Worm (Caenorhabditis elegans): ENCODE results near the gene C55A6.6.

C55A6.6 gene

ce11 chrV:11472209-11472608, 42.3 kb downstream of the C55A6.6 start, which contains the start of the genes nas-20 and nas-21:
Gene nas-20, minus strand, starts transcription at chrV:11472309.
Gene nas-21, plus strand, starts transcription at chrV:11472564.
- TF ChIP-seq ceh-6 (GFP tag; optimal IDR thresholded peaks at IDR 0.05) (no peak), mec-3 (tag; optimal IDR thresholded peaks at IDR 0.05; ENCODE audit: borderline replicate concordance) (no peak), ceh-19 (GFP tag; optimal IDR thresholded peaks at IDR 0.05) (no peak), pag-3 (tag; optimal IDR thresholded peaks at IDR 0.05; ENCODE audit: borderline replicate concordance) (no peak), ceh-18 (tag; optimal IDR thresholded peaks at IDR 0.05) (no peak), eyg-1 (tag; optimal IDR thresholded peaks at IDR 0.05) (no peak), elt-4 (tag; optimal IDR thresholded peaks at IDR 0.05) (no peak), sdc-2 (tag; optimal IDR thresholded peaks at IDR 0.05) (no peak), ets-4 (tag; optimal IDR thresholded peaks at IDR 0.05) (no peak), hlh-8 (tag; optimal IDR thresholded peaks at IDR 0.05) (no peak)

ce11 chrV:11470210-11470713, 44.3 kb downstream of the C55A6.6 start, which contains the start of gene aat-6:
Gene aat-6, minus strand, starts transcription at chrV:11470663.
- TF ChIP-seq zip-5 (tag; optimal IDR thresholded peaks at IDR 0.05): no peak
- no peak for TF ChIP-seq ceh-24 (tag; optimal IDR thresholded peaks at IDR 0.05)
- TF ChIP-seq hlh-15 (tag; optimal IDR thresholded peaks at IDR 0.05): no peak
- no peak for TF ChIP-seq ceh-2 (tag; optimal IDR thresholded peaks at IDR 0.05)
- TF ChIP-seq T23F11.4 (GFP tag; optimal IDR thresholded peaks at IDR 0.05): no peak
- no peak for TF ChIP-seq ttx-3 (tag; optimal IDR thresholded peaks at IDR 0.05)
- no peak for TF ChIP-seq eyg-1 (tag; optimal IDR thresholded peaks at IDR 0.05)
- no peak for TF ChIP-seq hlh-13 (GFP tag; optimal IDR thresholded peaks at IDR 0.05)
- no peak for TF ChIP-seq odd-2 (tag; optimal IDR thresholded peaks at IDR 0.05)
- TF ChIP-seq ahr-1 (tag; optimal IDR thresholded peaks at IDR 0.05): no peak
- TF ChIP-seq fkh-10 (GFP tag; optimal IDR thresholded peaks at IDR 0.05): no peak
- no peak for TF ChIP-seq ceh-48 (tag; optimal IDR thresholded peaks at IDR 0.05)
- no peak for TF ChIP-seq unc-55 (GFP tag; optimal IDR thresholded peaks at IDR 0.05)
- TF ChIP-seq hlh-6 (tag; optimal IDR thresholded peaks at IDR 0.05): no peak
